In genomic region chr3R:16203025-16203421, dm6 we compare ENCODE assay signal across 5 fruit fly cellular contexts.
TF ChIP-seq lines count a peak whose summit lies in the region.

CG6126 (minus strand) TSS chr3R:16203083.
CG31287 (plus strand) TSS chr3R:16203371.

- TF ChIP-seq CTCF in whole organism, embryonic (GFP tag; optimal IDR thresholded peaks at IDR 0.05; lab: Kevin White, UChicago), result no peak

TF ChIP-seq in whole organism, adult, 20 proteins besides CTCF, POLR2A, EP300 and RAD21:
- TF ChIP-seq Mnt (GFP tag; optimal IDR thresholded peaks at IDR 0.05; lab: Kevin White, UChicago) (peak; percentile 56), Clk (GFP tag; optimal IDR thresholded peaks at IDR 0.05; lab: Kevin White, UChicago) (no peak)

TF ChIP-seq in whole organism, embryonic, 481 proteins besides CTCF, POLR2A, EP300 and RAD21 (continues in another document):
- TF ChIP-seq z (GFP tag; IDR thresholded peaks at IDR 0.05; lab: Robert Waterston, UW) (peak; percentile 80), dan (GFP tag; IDR thresholded peaks at IDR 0.05; lab: Robert Waterston, UW) (no peak), CG13287 (GFP tag; IDR thresholded peaks at IDR 0.05; lab: Robert Waterston, UW; ENCODE audit: partially characterized antibody) (0 out of 2 replicates have a peak, but pooled peaks have one; percentile 12), Hr78 (GFP tag; optimal IDR thresholded peaks at IDR 0.05; lab: Kevin White, UChicago) (peak in 1 of 2 experiments; percentile 1), CG18619 (GFP tag; optimal IDR thresholded peaks at IDR 0.05; lab: Kevin White, UChicago) (no peak), trh (GFP tag; optimal IDR thresholded peaks at IDR 0.05; lab: Kevin White, UChicago) (no peak), Trl (optimal IDR thresholded peaks at IDR 0.05; lab: Kevin White, UChicago) (peak in 1 of 2 experiments; percentile 77), Trl (GFP tag; optimal IDR thresholded peaks at IDR 0.05; lab: Kevin White, UChicago) (no peak), row (GFP tag; IDR thresholded peaks at IDR 0.05; lab: Robert Waterston, UW) (no peak), bigmax (GFP tag; optimal IDR thresholded peaks at IDR 0.05; lab: Kevin White, UChicago) (no peak), Hand (GFP tag; optimal IDR thresholded peaks at IDR 0.05; lab: Kevin White, UChicago) (peak; percentile 11), fd96Cb (tag; optimal IDR thresholded peaks at IDR 0.05; lab: Kevin White, UChicago) (no peak), CG12744 (GFP tag; optimal IDR thresholded peaks at IDR 0.05; lab: Kevin White, UChicago) (no peak), Ssrp (tag; optimal IDR thresholded peaks at IDR 0.05; lab: Kevin White, UChicago) (no peak), nmo (GFP tag; optimal IDR thresholded peaks at IDR 0.05; lab: Kevin White, UChicago) (no peak), jigr1 (GFP tag; IDR thresholded peaks at IDR 0.05; lab: Robert Waterston, UW) (no peak), tgo (GFP tag; IDR thresholded peaks at IDR 0.05; lab: Robert Waterston, UW) (no peak), so (GFP tag; IDR thresholded peaks at IDR 0.05; lab: Robert Waterston, UW) (peak; percentile 26; the same call in 1 of the 3 replicates), lbe (GFP tag; optimal IDR thresholded peaks at IDR 0.05; lab: Kevin White, UChicago) (no peak), Med (GFP tag; lab: Kevin White, UChicago) (peak; percentile 63), CG3163 (GFP tag; optimal IDR thresholded peaks at IDR 0.05; lab: Kevin White, UChicago) (peak; percentile 69), caup (GFP tag; optimal IDR thresholded peaks at IDR 0.05; lab: Kevin White, UChicago; ENCODE audit: severe bottlenecking) (no peak)

TF ChIP-seq in whole organism, prepupa, 60 proteins besides CTCF, POLR2A, EP300 and RAD21:
- TF ChIP-seq Eip93F (GFP tag; optimal IDR thresholded peaks at IDR 0.05; lab: Kevin White, UChicago) (no peak), CG8119 (GFP tag; IDR thresholded peaks at IDR 0.05; lab: Robert Waterston, UW) (0 out of 3 replicates have a peak, but pooled peaks have one; percentile 19), CG8319 (GFP tag; optimal IDR thresholded peaks at IDR 0.05; lab: Kevin White, UChicago) (peak; percentile 88), CG6854 (GFP tag; optimal IDR thresholded peaks at IDR 0.05; lab: Kevin White, UChicago) (peak; percentile 34), CG7368 (GFP tag; optimal IDR thresholded peaks at IDR 0.05; lab: Kevin White, UChicago) (no peak), Sox14 (GFP tag; optimal IDR thresholded peaks at IDR 0.05; lab: Kevin White, UChicago) (no peak), fkh (GFP tag; optimal IDR thresholded peaks at IDR 0.05; lab: Kevin White, UChicago) (no peak), vri (GFP tag; optimal IDR thresholded peaks at IDR 0.05; lab: Kevin White, UChicago) (peak; percentile 6), Eip75B (GFP tag; optimal IDR thresholded peaks at IDR 0.05; lab: Kevin White, UChicago) (no peak), CG1621 (tag; optimal IDR thresholded peaks at IDR 0.05; lab: Kevin White, UChicago) (peak; percentile 7), Hr4 (GFP tag; optimal IDR thresholded peaks at IDR 0.05; lab: Kevin White, UChicago) (no peak), topi (GFP tag; optimal IDR thresholded peaks at IDR 0.05; lab: Kevin White, UChicago) (no peak), CG6276 (GFP tag; optimal IDR thresholded peaks at IDR 0.05; lab: Kevin White, UChicago) (no peak), Hr39 (GFP tag; optimal IDR thresholded peaks at IDR 0.05; lab: Kevin White, UChicago) (no peak), CG15336 (GFP tag; IDR thresholded peaks at IDR 0.05; lab: Robert Waterston, UW) (0 out of 2 replicates have a peak, but pooled peaks have one; percentile 16)

TF ChIP-seq in whole organism, pupa, 21 proteins besides CTCF, POLR2A, EP300 and RAD21:
- TF ChIP-seq Ets98B (GFP tag; IDR thresholded peaks at IDR 0.05; lab: Robert Waterston, UW) (peak; percentile 36; the same call in 1 of the 2 replicates), CG32121 (GFP tag; IDR thresholded peaks at IDR 0.05; lab: Robert Waterston, UW) (no peak), CG8301 (tag; optimal IDR thresholded peaks at IDR 0.05; lab: Kevin White, UChicago) (no peak), CG9948 (tag; optimal IDR thresholded peaks at IDR 0.05; lab: Kevin White, UChicago) (no peak), CG13204 (GFP tag; optimal IDR thresholded peaks at IDR 0.05; lab: Kevin White, UChicago) (no peak)

TF ChIP-seq in whole organism, wandering third instar larva, 38 proteins besides CTCF, POLR2A, EP300 and RAD21:
- TF ChIP-seq Dif (GFP tag; optimal IDR thresholded peaks at IDR 0.05; lab: Kevin White, UChicago; ENCODE audit: partially characterized antibody), result peak; percentile 82
- no peak for TF ChIP-seq Abd-B (GFP tag; optimal IDR thresholded peaks at IDR 0.05; lab: Kevin White, UChicago)
- TF ChIP-seq sv (GFP tag; optimal IDR thresholded peaks at IDR 0.05; lab: Kevin White, UChicago), result no peak
- TF ChIP-seq dl (GFP tag; optimal IDR thresholded peaks at IDR 0.05; lab: Kevin White, UChicago; ENCODE audit: insufficient read depth in 1 of 2, partially characterized antibody in 2 of 2), result peak; percentile 35 to 64
